Worm (Caenorhabditis elegans) whole organism, L1 larva: Measurements from ENCODE around the gene srd-19.
A peak's percentile ranks its signal among the peaks of the same experiment; 100 is the strongest.

Experiments
- C04F5.9 ChIP-seq: sonication (generic microtip); optimal IDR thresholded peaks from 2 replicates; lab custom pipeline; 2016; ENCODE audit warnings: missing genetic modification characterization, missing compliant biosample characterization
- C16A3.4 ChIP-seq: fragments of 150-350 bp; optimal IDR thresholded peaks from 2 replicates; lab custom pipeline; 2014; ENCODE audit warnings: missing biosample characterization, missing genetic modification characterization
- C34B4.2 ChIP-seq: sonication (generic microtip); optimal IDR thresholded peaks from 2 replicates; lab custom pipeline; 2017; ENCODE audit warnings: mild to moderate bottlenecking, missing genetic modification characterization, missing compliant biosample characterization
- F16B12.6 ChIP-seq: fragments of 150-350 bp; optimal IDR thresholded peaks from 2 replicates; lab custom pipeline; 2014; ENCODE audit warnings: missing biosample characterization, missing genetic modification characterization
- Y116A8C.19 ChIP-seq: sonication (generic microtip); optimal IDR thresholded peaks from 2 replicates; lab custom pipeline; 2016; ENCODE audit warnings: missing compliant biosample characterization, missing genetic modification characterization, borderline replicate concordance
- aha-1 ChIP-seq: fragments of 150-350 bp; optimal IDR thresholded peaks from 2 replicates; lab custom pipeline; 2014; ENCODE audit warnings: missing biosample characterization, missing genetic modification characterization
- alr-1 ChIP-seq: fragments of 200-800 bp; sonication (Bioruptor generic); optimal IDR thresholded peaks from 2 replicates; lab custom pipeline; 2018; ENCODE audit warnings: borderline replicate concordance, mild to moderate bottlenecking, missing genetic modification characterization, missing compliant biosample characterization
- aly-2 ChIP-seq: fragments of 150-350 bp; optimal IDR thresholded peaks from 2 replicates; lab custom pipeline; 2014; ENCODE audit warnings: missing biosample characterization, missing genetic modification characterization
- blmp-1 ChIP-seq: fragments of 150-350 bp; optimal IDR thresholded peaks from 2 replicates; lab custom pipeline; 2014; ENCODE audit warnings: missing biosample characterization, missing genetic modification characterization
- ceh-63 ChIP-seq: fragments of 200-800 bp; sonication (Bioruptor generic); optimal IDR thresholded peaks from 2 replicates; lab custom pipeline; 2018; ENCODE audit warnings: mild to moderate bottlenecking, missing genetic modification characterization, missing compliant biosample characterization
- ces-1 ChIP-seq: fragments of 150-350 bp; optimal IDR thresholded peaks from 2 replicates; lab custom pipeline; 2014; ENCODE audit warnings: missing biosample characterization, missing genetic modification reagents, missing genetic modification characterization
- dpl-1 ChIP-seq, 3 experiments: fragments of 150-350 bp in 2 of 3; sonication (generic microtip) in 1 of 3; optimal IDR thresholded peaks; 2 replicates each; lab custom pipeline; 2014 to 2017; ENCODE audit warnings: missing biosample characterization in 3 of 3, missing genetic modification characterization in 3 of 3, missing genetic modification reagents in 3 of 3
- efl-3 ChIP-seq: fragments of 200-800 bp; sonication (Bioruptor generic); optimal IDR thresholded peaks from 2 replicates; lab custom pipeline; 2018; ENCODE audit warnings: mild to moderate bottlenecking, missing genetic modification characterization, missing compliant biosample characterization
- egl-27 ChIP-seq, 2 experiments: fragments of 150-350 bp in 1 of 2; sonication (generic microtip); optimal IDR thresholded peaks; 3 replicates each; lab custom pipeline; 2017 to 2018; ENCODE audit warnings: missing biosample characterization in 2 of 2, missing genetic modification characterization in 2 of 2, missing genetic modification reagents in 2 of 2
- fkh-4 ChIP-seq: sonication (generic microtip); optimal IDR thresholded peaks from 2 replicates; lab custom pipeline; 2016; ENCODE audit warnings: missing compliant biosample characterization, missing genetic modification characterization, borderline replicate concordance
- hlh-4 ChIP-seq: sonication (generic microtip); optimal IDR thresholded peaks from 2 replicates; lab custom pipeline; 2016; ENCODE audit warnings: mild to moderate bottlenecking, missing genetic modification characterization, missing compliant biosample characterization
- lin-13 ChIP-seq: fragments of 150-350 bp; optimal IDR thresholded peaks from 2 replicates; lab custom pipeline; 2014; ENCODE audit warnings: missing biosample characterization, missing genetic modification reagents, missing genetic modification characterization
- lin-14 ChIP-seq: fragments of 200-800 bp; sonication (Bioruptor generic); optimal IDR thresholded peaks from 2 replicates; lab custom pipeline; 2018; ENCODE audit warnings: mild to moderate bottlenecking, missing genetic modification characterization, moderate library complexity, missing compliant biosample characterization
- lin-15B ChIP-seq: fragments of 150-350 bp; sonication (generic microtip); optimal IDR thresholded peaks from 3 replicates; lab custom pipeline; 2014; ENCODE audit warnings: missing biosample characterization, missing genetic modification characterization
- lin-35 ChIP-seq, 2 experiments: fragments of 150-350 bp; optimal IDR thresholded peaks; 2 replicates each; lab custom pipeline; 2014; ENCODE audit warnings: missing biosample characterization in 2 of 2, missing genetic modification characterization in 2 of 2, missing genetic modification reagents in 2 of 2
- lin-39 ChIP-seq: fragments of 150-350 bp; optimal IDR thresholded peaks from 2 replicates; lab custom pipeline; 2014; ENCODE audit warnings: missing biosample characterization, missing genetic modification reagents, missing genetic modification characterization
- lir-3 ChIP-seq: sonication (generic microtip); optimal IDR thresholded peaks from 2 replicates; lab custom pipeline; 2016; ENCODE audit warnings: mild to moderate bottlenecking, missing genetic modification characterization, moderate library complexity, missing compliant biosample characterization; ENCODE audit not compliant: poor library complexity
- lsy-2 ChIP-seq, 2 experiments: fragments of 150-350 bp; optimal IDR thresholded peaks; 2 replicates each; lab custom pipeline; 2014; ENCODE audit warnings: missing biosample characterization in 2 of 2, missing genetic modification characterization in 2 of 2
- mdl-1 ChIP-seq, 2 experiments: fragments of 150-350 bp; optimal IDR thresholded peaks; 2 replicates each; lab custom pipeline; 2014 to 2017; ENCODE audit warnings: missing biosample characterization in 2 of 2, missing genetic modification characterization in 2 of 2, inconsistent platforms in 1 of 2
- nhr-11 ChIP-seq: fragments of 150-350 bp; optimal IDR thresholded peaks from 2 replicates; lab custom pipeline; 2014; ENCODE audit warnings: missing biosample characterization, missing genetic modification characterization
- nhr-19 ChIP-seq: fragments of 200-800 bp; sonication (Bioruptor generic); conservative IDR thresholded peaks from 2 replicates; pipeline ENCODE4 v1.3.6; 2022; ENCODE audit warnings: missing genetic modification characterization, missing compliant biosample characterization
- nhr-28 ChIP-seq: fragments of 150-350 bp; optimal IDR thresholded peaks from 2 replicates; lab custom pipeline; 2014; ENCODE audit warnings: missing biosample characterization, missing genetic modification characterization
- nhr-47 ChIP-seq: sonication (generic microtip); optimal IDR thresholded peaks from 2 replicates; lab custom pipeline; 2016; ENCODE audit warnings: mild to moderate bottlenecking, missing genetic modification characterization, moderate library complexity, missing compliant biosample characterization
- nhr-76 ChIP-seq: sonication (generic microtip); optimal IDR thresholded peaks from 2 replicates; lab custom pipeline; 2017; ENCODE audit warnings: missing biosample characterization, missing genetic modification characterization
- nhr-84 ChIP-seq: sonication (generic microtip); optimal IDR thresholded peaks from 2 replicates; lab custom pipeline; 2017; ENCODE audit warnings: missing biosample characterization, missing genetic modification characterization
- pax-3 ChIP-seq: fragments of 200-800 bp; sonication (Bioruptor generic); optimal IDR thresholded peaks from 2 replicates; lab custom pipeline; 2018; ENCODE audit warnings: mild to moderate bottlenecking, missing genetic modification characterization, moderate library complexity, missing compliant biosample characterization
- rnt-1 ChIP-seq: sonication (generic microtip); optimal IDR thresholded peaks from 2 replicates; lab custom pipeline; 2016; ENCODE audit warnings: mild to moderate bottlenecking, missing genetic modification characterization, moderate library complexity, missing compliant biosample characterization
- snu-23 ChIP-seq: sonication (generic microtip); optimal IDR thresholded peaks from 2 replicates; lab custom pipeline; 2016; ENCODE audit warnings: missing genetic modification characterization, missing compliant biosample characterization
- tbx-2 ChIP-seq: sonication (generic microtip); optimal IDR thresholded peaks from 2 replicates; lab custom pipeline; 2016; ENCODE audit warnings: missing genetic modification characterization, missing compliant biosample characterization
- tlp-1 ChIP-seq: fragments of 150-350 bp; optimal IDR thresholded peaks from 2 replicates; lab custom pipeline; 2014; ENCODE audit warnings: missing biosample characterization, missing genetic modification characterization
- unc-130 ChIP-seq: fragments of 150-350 bp; optimal IDR thresholded peaks from 2 replicates; lab custom pipeline; 2017; ENCODE audit warnings: missing biosample characterization, missing genetic modification characterization, inconsistent platforms
- unc-30 ChIP-seq: sonication (generic microtip); optimal IDR thresholded peaks from 2 replicates; lab custom pipeline; 2017; ENCODE audit warnings: missing biosample characterization, missing genetic modification characterization
- unc-62 ChIP-seq: fragments of 150-350 bp; optimal IDR thresholded peaks from 2 replicates; lab custom pipeline; 2014; ENCODE audit warnings: missing biosample characterization, missing genetic modification reagents, missing genetic modification characterization
- unc-86 ChIP-seq: sonication (generic microtip); optimal IDR thresholded peaks from 2 replicates; lab custom pipeline; 2016; ENCODE audit warnings: missing genetic modification characterization, missing compliant biosample characterization
- xbp-1 ChIP-seq: sonication (generic microtip); optimal IDR thresholded peaks from 2 replicates; lab custom pipeline; 2016; ENCODE audit warnings: missing genetic modification characterization, missing compliant biosample characterization
- ztf-11 ChIP-seq, 2 experiments: sonication (generic microtip); optimal IDR thresholded peaks; 2 replicates each; lab custom pipeline; 2016 to 2017; ENCODE audit warnings: missing genetic modification characterization in 2 of 2, missing biosample characterization in 1 of 2, missing compliant biosample characterization in 1 of 2

The srd-19 gene

ce11 chrV:13389454-13389853, 39.1 kb downstream of the srd-19 start (continued):
- 0 out of 2 replicates have a peak, but pooled peaks have one; percentile 15 for TF ChIP-seq nhr-19
- TF ChIP-seq lsy-2 (tag; optimal IDR thresholded peaks at IDR 0.05; lab: Kevin White, UChicago), result peak in 1 of 2 experiments; percentile 46
- TF ChIP-seq xbp-1 (tag; lab: Kevin White, UChicago), result no peak
- TF ChIP-seq lin-39, result no peak
- no peak for TF ChIP-seq alr-1 (tag; lab: Kevin White, UChicago)
- TF ChIP-seq nhr-84, result no peak
- TF ChIP-seq dpl-1 (GFP tag; optimal IDR thresholded peaks at IDR 0.05; lab: Kevin White, UChicago), result no peak
- peak; percentile 34 for TF ChIP-seq snu-23 (GFP tag; lab: Kevin White, UChicago)
- TF ChIP-seq efl-3, result no peak
- TF ChIP-seq fkh-4 (tag; lab: Kevin White, UChicago), result no peak
- no peak for TF ChIP-seq hlh-4
- TF ChIP-seq nhr-76 (tag; lab: Kevin White, UChicago), result no peak

- no peak for TF ChIP-seq tlp-1 (tag; lab: Kevin White, UChicago)
- TF ChIP-seq C34B4.2 (tag; lab: Kevin White, UChicago), result no peak
- no peak for TF ChIP-seq aly-2 (tag; lab: Kevin White, UChicago)
- no peak for TF ChIP-seq ceh-63 (GFP tag; lab: Kevin White, UChicago)
- TF ChIP-seq lir-3, result no peak
- no peak for TF ChIP-seq alr-1 (tag; lab: Kevin White, UChicago)
- TF ChIP-seq blmp-1, result no peak
- no peak for TF ChIP-seq ces-1 (GFP tag; lab: Kevin White, UChicago)
- TF ChIP-seq egl-27 (tag; optimal IDR thresholded peaks at IDR 0.05; lab: Kevin White, UChicago), result no peak
- TF ChIP-seq unc-130, result no peak
- TF ChIP-seq lin-13 (GFP tag; lab: Kevin White, UChicago), result no peak
- TF ChIP-seq rnt-1 (tag; lab: Kevin White, UChicago), result no peak
- no peak for TF ChIP-seq efl-3
- TF ChIP-seq tbx-2, result no peak
These were observed 39.6 kb downstream of the srd-19 start for ce11 chrV:13388961-13389360.

- TF ChIP-seq C16A3.4 (tag; lab: Kevin White, UChicago) (no peak), aha-1 (no peak), C04F5.9 (tag; lab: Kevin White, UChicago) (no peak), snu-23 (GFP tag; lab: Kevin White, UChicago) (no peak), nhr-47 (tag; lab: Kevin White, UChicago) (no peak), F16B12.6 (no peak), lin-35 (GFP tag; optimal IDR thresholded peaks at IDR 0.05; lab: Kevin White, UChicago) (no peak), ztf-11 (tag; optimal IDR thresholded peaks at IDR 0.05; lab: Kevin White, UChicago) (no peak), pax-3 (tag; lab: Kevin White, UChicago) (no peak), lin-15B (no peak), aly-2 (tag; lab: Kevin White, UChicago) (no peak), rnt-1 (tag; lab: Kevin White, UChicago) (no peak), dpl-1 (GFP tag; optimal IDR thresholded peaks at IDR 0.05; lab: Kevin White, UChicago) (no peak), Y116A8C.19 (tag; lab: Kevin White, UChicago) (no peak), lin-13 (GFP tag; lab: Kevin White, UChicago) (no peak), lin-14 (GFP tag; lab: Kevin White, UChicago) (no peak), nhr-28 (tag; lab: Kevin White, UChicago) (no peak), unc-130 (no peak)
These were observed 41.1 kb downstream of the srd-19 start for ce11 chrV:13387472-13387871.

- TF ChIP-seq nhr-76 (tag; lab: Kevin White, UChicago) (no peak), mdl-1 (tag; optimal IDR thresholded peaks at IDR 0.05; lab: Kevin White, UChicago) (no peak), unc-62 (no peak), unc-86 (tag; lab: Kevin White, UChicago) (no peak), rnt-1 (tag; lab: Kevin White, UChicago) (no peak), aha-1 (no peak), nhr-11 (tag; lab: Kevin White, UChicago) (peak; percentile 1), nhr-19 (no peak), unc-30 (tag; lab: Kevin White, UChicago) (no peak)
These were observed 42.8 kb downstream of the srd-19 start, which contains the start of gene gcy-34 for ce11 chrV:13385798-13386197. Gene gcy-34 (minus strand): TSS chrV:13385898.
